Fruit fly (Drosophila melanogaster) whole organism, embryonic: ENCODE measurements around the gene Gdi.
A peak's percentile ranks its signal among the peaks of the same experiment; 100 is the strongest.

Experiments used
- CG11696 ChIP-seq: fragments of 200-800 bp; sonication (Bioruptor generic); IDR thresholded peaks from 2 replicates; pipeline ENCODE4 v1.3.6; 2022; ENCODE audit warnings: missing biosample characterization, missing genetic modification characterization
- CG12104 ChIP-seq: fragments of 200-800 bp; sonication (Bioruptor generic); optimal IDR thresholded peaks from 3 replicates; lab custom pipeline; 2016; ENCODE audit warnings: missing biosample characterization, missing genetic modification characterization
- CG12236 ChIP-seq: fragments of 200-800 bp; sonication (Bioruptor generic); optimal IDR thresholded peaks from 2 replicates; lab custom pipeline; 2016; ENCODE audit warnings: missing biosample characterization, missing genetic modification characterization
- CG12744 ChIP-seq: fragments of 200-800 bp; sonication (Bioruptor generic); optimal IDR thresholded peaks from 2 replicates; lab custom pipeline; 2016; ENCODE audit warnings: missing biosample characterization, missing genetic modification characterization
- CG13424 ChIP-seq: fragments of 200-800 bp; sonication (Bioruptor generic); optimal IDR thresholded peaks from 2 replicates; lab custom pipeline; 2019; ENCODE audit warnings: missing biosample characterization, mild to moderate bottlenecking, missing genetic modification characterization, moderate library complexity
- CG14014 ChIP-seq: fragments of 200-800 bp; sonication (Bioruptor generic); IDR thresholded peaks from 2 replicates; pipeline ENCODE4 v1.3.6; 2022; ENCODE audit warnings: missing biosample characterization, missing genetic modification characterization
- CG15269 ChIP-seq: fragments of 200-800 bp; sonication (Bioruptor generic); optimal IDR thresholded peaks from 2 replicates; lab custom pipeline; 2018; ENCODE audit warnings: missing biosample characterization, mild to moderate bottlenecking, missing genetic modification characterization, moderate library complexity
- CG16813 ChIP-seq: fragments of 200-800 bp; sonication (Bioruptor generic); IDR thresholded peaks from 3 replicates; pipeline ENCODE4 v1.3.6; 2022; ENCODE audit warnings: missing biosample characterization, missing genetic modification characterization; ENCODE audit not compliant: partially characterized antibody
- CG2202 ChIP-seq: fragments of 200-800 bp; sonication (Bioruptor generic); optimal IDR thresholded peaks from 2 replicates; lab custom pipeline; 2018; ENCODE audit warnings: missing biosample characterization, mild to moderate bottlenecking, missing genetic modification characterization
- CG3281 ChIP-seq: fragments of 200-800 bp; sonication (Bioruptor generic); optimal IDR thresholded peaks from 3 replicates; lab custom pipeline; 2017; ENCODE audit warnings: missing biosample characterization, mild to moderate bottlenecking, missing genetic modification characterization
- CG33213 ChIP-seq: fragments of 200-800 bp; sonication (Bioruptor generic); optimal IDR thresholded peaks from 3 replicates; lab custom pipeline; 2016; ENCODE audit warnings: missing biosample characterization, missing genetic modification characterization
- CG34422 ChIP-seq: fragments of 200-800 bp; sonication (Bioruptor generic); IDR thresholded peaks from 3 replicates; pipeline ENCODE4 v1.3.6; 2022; ENCODE audit warnings: missing biosample characterization, missing genetic modification characterization
- CG3847 ChIP-seq: fragments of 200-800 bp; sonication (Bioruptor generic); IDR thresholded peaks from 2 replicates; pipeline ENCODE4 v1.3.6; 2022; ENCODE audit warnings: missing biosample characterization, missing genetic modification characterization
- CG42726 ChIP-seq: fragments of 200-800 bp; sonication (Bioruptor generic); IDR thresholded peaks from 2 replicates; pipeline ENCODE4 v1.3.6; 2022; ENCODE audit warnings: missing biosample characterization, missing genetic modification characterization; ENCODE audit not compliant: partially characterized antibody
- CG4820 ChIP-seq: fragments of 200-800 bp; sonication (Bioruptor generic); optimal IDR thresholded peaks from 3 replicates; lab custom pipeline; 2016; ENCODE audit warnings: missing biosample characterization, missing genetic modification characterization
- CG6654 ChIP-seq: fragments of 200-800 bp; sonication (Bioruptor generic); optimal IDR thresholded peaks from 2 replicates; lab custom pipeline; 2017; ENCODE audit warnings: missing biosample characterization, mild to moderate bottlenecking, missing genetic modification characterization
- CG6765 ChIP-seq: fragments of 200-800 bp; sonication (Bioruptor generic); optimal IDR thresholded peaks from 3 replicates; lab custom pipeline; 2017; ENCODE audit warnings: missing biosample characterization, mild to moderate bottlenecking, missing genetic modification characterization
- CG7372 ChIP-seq: fragments of 200-800 bp; sonication (Bioruptor generic); IDR thresholded peaks from 2 replicates; pipeline ENCODE4 v1.3.6; 2022; ENCODE audit warnings: missing biosample characterization, missing genetic modification characterization
- CG7556 ChIP-seq: fragments of 200-800 bp; sonication (Bioruptor generic); optimal IDR thresholded peaks from 2 replicates; lab custom pipeline; 2017; ENCODE audit warnings: missing biosample characterization, mild to moderate bottlenecking, missing genetic modification characterization
- CG8089 ChIP-seq: fragments of 200-800 bp; sonication (Bioruptor generic); optimal IDR thresholded peaks from 3 replicates; lab custom pipeline; 2016; ENCODE audit warnings: missing biosample characterization, missing genetic modification characterization
- CG8765 ChIP-seq: fragments of 200-800 bp; sonication (Bioruptor generic); IDR thresholded peaks from 2 replicates; pipeline ENCODE4 v1.3.6; 2022; ENCODE audit warnings: missing biosample characterization, missing genetic modification characterization
- CG8944 ChIP-seq: fragments of 200-800 bp; sonication (Bioruptor generic); optimal IDR thresholded peaks from 3 replicates; lab custom pipeline; 2016; ENCODE audit warnings: missing biosample characterization, missing genetic modification characterization
- Drgx ChIP-seq: fragments of 200-800 bp; sonication (Bioruptor generic); IDR thresholded peaks from 2 replicates; pipeline ENCODE4 v1.3.6; 2022; ENCODE audit warnings: missing biosample characterization, missing genetic modification characterization
- Ets97D ChIP-seq: fragments of 200-800 bp; sonication (Bioruptor generic); optimal IDR thresholded peaks from 3 replicates; lab custom pipeline; 2016; ENCODE audit warnings: missing biosample characterization, missing genetic modification characterization
- Gug ChIP-seq: fragments of 200-800 bp; sonication (Bioruptor generic); IDR thresholded peaks from 4 replicates; pipeline ENCODE4 v1.3.6; 2022; ENCODE audit warnings: missing biosample characterization, missing genetic modification characterization
- Lpt ChIP-seq: fragments of >200 bp; optimal IDR thresholded peaks from 2 replicates; lab custom pipeline; 2018; ENCODE audit warnings: missing biosample characterization, missing genetic modification characterization
- Rx ChIP-seq: fragments of 200-800 bp; sonication (Bioruptor generic); IDR thresholded peaks from 2 replicates; pipeline ENCODE4 v1.3.6; 2022; ENCODE audit warnings: missing biosample characterization, missing genetic modification characterization
- Sry-δ ChIP-seq: fragments of 200-800 bp; sonication (Bioruptor generic); optimal IDR thresholded peaks from 2 replicates; lab custom pipeline; 2016; ENCODE audit warnings: missing biosample characterization, missing genetic modification characterization
- Ssrp ChIP-seq: fragments of 200-800 bp; sonication (Bioruptor generic); optimal IDR thresholded peaks from 2 replicates; lab custom pipeline; 2018; ENCODE audit warnings: missing biosample characterization, mild to moderate bottlenecking, missing genetic modification characterization, moderate library complexity
- ap ChIP-seq: fragments of 200-800 bp; sonication (Bioruptor generic); IDR thresholded peaks from 2 replicates; pipeline ENCODE4 v1.3.6; 2022; ENCODE audit warnings: missing biosample characterization, missing genetic modification characterization
- ash1 ChIP-seq: fragments of 200-800 bp; sonication (Bioruptor generic); optimal IDR thresholded peaks from 2 replicates; lab custom pipeline; 2018; ENCODE audit warnings: missing biosample characterization, mild to moderate bottlenecking, missing genetic modification characterization
- disco-r ChIP-seq: fragments of 200-800 bp; sonication (Bioruptor generic); optimal IDR thresholded peaks from 2 replicates; lab custom pipeline; 2016; ENCODE audit warnings: missing biosample characterization, missing genetic modification characterization
- dmrt11E ChIP-seq: fragments of 200-800 bp; sonication (Bioruptor generic); optimal IDR thresholded peaks from 3 replicates; lab custom pipeline; 2018; ENCODE audit warnings: missing biosample characterization, mild to moderate bottlenecking, missing genetic modification characterization, moderate library complexity
- fru ChIP-seq: fragments of >200 bp; optimal IDR thresholded peaks from 2 replicates; lab custom pipeline; 2017
- fu2 ChIP-seq: fragments of 200-800 bp; sonication (Bioruptor generic); optimal IDR thresholded peaks from 2 replicates; lab custom pipeline; 2016; ENCODE audit warnings: missing biosample characterization, missing genetic modification characterization
- gce ChIP-seq: fragments of 200-800 bp; sonication (Bioruptor generic); IDR thresholded peaks from 3 replicates; pipeline ENCODE4 v1.3.6; 2022; ENCODE audit warnings: missing biosample characterization, missing genetic modification characterization
- her ChIP-seq: fragments of 200-800 bp; sonication (Bioruptor generic); optimal IDR thresholded peaks from 2 replicates; lab custom pipeline; 2016; ENCODE audit warnings: missing biosample characterization, missing genetic modification characterization
- knrl ChIP-seq: fragments of 200-800 bp; sonication (Bioruptor generic); IDR thresholded peaks from 3 replicates; pipeline ENCODE4 v1.3.6; 2022; ENCODE audit warnings: missing biosample characterization, missing genetic modification characterization; ENCODE audit not compliant: partially characterized antibody
- nerfin-2 ChIP-seq: fragments of 200-800 bp; sonication (Bioruptor generic); IDR thresholded peaks from 2 replicates; pipeline ENCODE4 v1.3.6; 2022; ENCODE audit warnings: missing biosample characterization, missing genetic modification characterization; ENCODE audit not compliant: partially characterized antibody
- pfk ChIP-seq: fragments of 200-800 bp; sonication (Bioruptor generic); optimal IDR thresholded peaks from 2 replicates; lab custom pipeline; 2018; ENCODE audit warnings: missing biosample characterization, mild to moderate bottlenecking, missing genetic modification characterization, moderate library complexity
- prd ChIP-seq, 3 experiments: fragments of >200 bp in 2 of 3; fragments of 200-800 bp in 1 of 3; sonication (Bioruptor generic) in 1 of 3; optimal IDR thresholded peaks in 2 of 3; IDR thresholded peaks in 1 of 3; 2 replicates in 2 of 3; 3 replicates in 1 of 3; pipeline versions ENCODE4 v1.3.6 to Lab custom; 2017 to 2022; ENCODE audit warnings: missing biosample characterization in 1 of 3, missing genetic modification characterization in 1 of 3
- row ChIP-seq: fragments of 200-800 bp; sonication (Bioruptor generic); IDR thresholded peaks from 3 replicates; pipeline ENCODE4 v1.3.6; 2022; ENCODE audit warnings: missing biosample characterization, missing genetic modification characterization
- scrt ChIP-seq: fragments of 200-800 bp; sonication (Bioruptor generic); optimal IDR thresholded peaks from 2 replicates; lab custom pipeline; 2018; ENCODE audit warnings: missing biosample characterization, mild to moderate bottlenecking, missing genetic modification characterization, moderate library complexity
- sens-2 ChIP-seq: fragments of 200-800 bp; sonication (Bioruptor generic); IDR thresholded peaks from 2 replicates; pipeline ENCODE4 v1.3.6; 2022; ENCODE audit warnings: missing biosample characterization, missing genetic modification characterization
- sim ChIP-seq: fragments of 200-800 bp; sonication (Bioruptor generic); IDR thresholded peaks from 2 replicates; pipeline ENCODE4 v1.3.6; 2022; ENCODE audit warnings: missing biosample characterization, missing genetic modification characterization
- ttk ChIP-seq: fragments of 200-800 bp; sonication (Bioruptor generic); IDR thresholded peaks from 2 replicates; pipeline ENCODE4 v2.1.2; 2022; ENCODE audit warnings: missing biosample characterization, missing genetic modification characterization
- tx ChIP-seq: fragments of 200-800 bp; sonication (Bioruptor generic); optimal IDR thresholded peaks from 2 replicates; lab custom pipeline; 2016; ENCODE audit warnings: missing biosample characterization, missing genetic modification characterization
- unpg ChIP-seq: fragments of 200-800 bp; sonication (Bioruptor generic); optimal IDR thresholded peaks from 3 replicates; lab custom pipeline; 2018; ENCODE audit warnings: missing biosample characterization, mild to moderate bottlenecking, missing genetic modification characterization, moderate library complexity

The Gdi gene

dm6 chr2L:9520886-9521868, 26.5 kb upstream of the Gdi start, which contains the start of gene Oatp30B (continued):
- peak; percentile 93 for TF ChIP-seq CG2202
- peak; percentile 94 for TF ChIP-seq fu2 (GFP tag; lab: Kevin White, UChicago)
- TF ChIP-seq Sry-δ = peak; percentile 96
- TF ChIP-seq Ssrp = peak; percentile 95
- TF ChIP-seq Ets97D (GFP tag; lab: Kevin White, UChicago) = peak; percentile 94
- TF ChIP-seq ap (GFP tag; lab: Robert Waterston, UW) = peak; percentile 95
- TF ChIP-seq dmrt11E (tag; lab: Kevin White, UChicago) = peak; percentile 97
- TF ChIP-seq CG12236 (GFP tag; lab: Kevin White, UChicago) = peak; percentile 91
- peak; percentile 92 for TF ChIP-seq Gug (GFP tag; lab: Robert Waterston, UW)
- TF ChIP-seq CG6765 = peak; percentile 94
- TF ChIP-seq row = peak; percentile 98
- TF ChIP-seq CG3281 = peak; percentile 93
- TF ChIP-seq CG42726 (GFP tag; lab: Robert Waterston, UW) = peak; percentile 76; the same call in 1 of the 2 replicates
- peak; percentile 96 for TF ChIP-seq CG16813
- TF ChIP-seq CG7372 (GFP tag; lab: Robert Waterston, UW) = peak; percentile 97
- peak; percentile 96 for TF ChIP-seq sens-2 (GFP tag; lab: Robert Waterston, UW)
- TF ChIP-seq CG12104 (GFP tag; lab: Kevin White, UChicago) = peak; percentile 95
- TF ChIP-seq CG6654 (GFP tag; lab: Kevin White, UChicago) = peak; percentile 58
- TF ChIP-seq CG8765 (GFP tag; lab: Robert Waterston, UW) = peak; percentile 97
- peak; percentile 98 for TF ChIP-seq unpg (GFP tag; lab: Kevin White, UChicago)
- peak; percentile 94 for TF ChIP-seq CG33213 (GFP tag; lab: Kevin White, UChicago)
- TF ChIP-seq sim = peak; percentile 95
- peak; percentile 97 for TF ChIP-seq CG15269 (tag; lab: Kevin White, UChicago)
- peak; percentile 98 for TF ChIP-seq CG13424 (tag; lab: Kevin White, UChicago)
- peak; percentile 96 for TF ChIP-seq CG8944 (GFP tag; lab: Kevin White, UChicago)
- peak; percentile 79 for TF ChIP-seq ash1
- TF ChIP-seq CG3847 (GFP tag; lab: Robert Waterston, UW) = peak; percentile 98
- TF ChIP-seq scrt (GFP tag; lab: Kevin White, UChicago) = peak; percentile 87
- peak; percentile 97 for TF ChIP-seq CG14014
- TF ChIP-seq pfk (GFP tag; lab: Kevin White, UChicago) = peak; percentile 65
- TF ChIP-seq her (GFP tag; lab: Kevin White, UChicago) = peak; percentile 89
- peak; percentile 96 for TF ChIP-seq Drgx (GFP tag; lab: Robert Waterston, UW)
- peak; percentile 94 for TF ChIP-seq CG12744 (GFP tag; lab: Kevin White, UChicago)
- peak; percentile 94 for TF ChIP-seq CG7556 (GFP tag; lab: Kevin White, UChicago)
- TF ChIP-seq CG34422 (GFP tag; lab: Robert Waterston, UW) = peak; percentile 97
- TF ChIP-seq prd (optimal IDR thresholded peaks at IDR 0.05; lab: Kevin White, UChicago) = no peak
- TF ChIP-seq prd (GFP tag; IDR thresholded peaks at IDR 0.05; lab: Robert Waterston, UW) = peak; percentile 99
- TF ChIP-seq Rx (GFP tag; lab: Robert Waterston, UW) = peak; percentile 95
- peak; percentile 90 for TF ChIP-seq CG8089
- peak; percentile 94 for TF ChIP-seq tx
- TF ChIP-seq ttk (GFP tag; lab: Robert Waterston, UW) = peak; percentile 95
- no peak for TF ChIP-seq Lpt (GFP tag; lab: Kevin White, UChicago)
- TF ChIP-seq nerfin-2 (GFP tag; lab: Robert Waterston, UW) = peak; percentile 87
- TF ChIP-seq fru (lab: Kevin White, UChicago) = no peak
- peak; percentile 95; the same call in 2 of the 3 replicates for TF ChIP-seq gce (GFP tag; lab: Robert Waterston, UW)
- TF ChIP-seq disco-r (GFP tag; lab: Kevin White, UChicago) = peak; percentile 90
- peak; percentile 96 for TF ChIP-seq CG4820 (GFP tag; lab: Kevin White, UChicago)
- TF ChIP-seq CG11696 (GFP tag; lab: Robert Waterston, UW) = peak; percentile 90
- TF ChIP-seq knrl (GFP tag; lab: Robert Waterston, UW) = peak; percentile 98
